Worm (Caenorhabditis elegans): ENCODE results near the gene F22B8.3.

The F22B8.3 gene

ce11 chrV:16060135-16060534 lies 30.6 kb upstream of the F22B8.3 start, which contains the start of gene F14H3.15:
F14H3.15 (minus strand) TSS chrV:16060235.
- TF ChIP-seq dao-5 (tag; optimal IDR thresholded peaks at IDR 0.05), result no peak
- TF ChIP-seq him-1 (tag; optimal IDR thresholded peaks at IDR 0.05), result no peak
- no peak for TF ChIP-seq W03F9.2 (tag; optimal IDR thresholded peaks at IDR 0.05)

ce11 chrV:16061993-16062392 lies 28.8 kb upstream of the F22B8.3 start, which contains the start of gene fbxa-100:
fbxa-100 (minus strand) TSS chrV:16062093.
- TF ChIP-seq dao-5 (tag; optimal IDR thresholded peaks at IDR 0.05) (no peak), him-1 (tag; optimal IDR thresholded peaks at IDR 0.05) (no peak), W03F9.2 (tag; optimal IDR thresholded peaks at IDR 0.05) (no peak)

ce11 chrV:16062788-16063187 lies 28.0 kb upstream of the F22B8.3 start, which contains the start of gene F14H3.14:
F14H3.14 (minus strand) TSS chrV:16062888.
- TF ChIP-seq dao-5 (tag; optimal IDR thresholded peaks at IDR 0.05), result no peak
- no peak for TF ChIP-seq him-1 (tag; optimal IDR thresholded peaks at IDR 0.05)

- TF ChIP-seq dao-5 (tag; optimal IDR thresholded peaks at IDR 0.05), result no peak
- no peak for TF ChIP-seq W03F9.2 (tag; optimal IDR thresholded peaks at IDR 0.05)
- no peak for TF ChIP-seq him-1 (tag; optimal IDR thresholded peaks at IDR 0.05)
Measured at ce11 chrV:16068938-16069337, 21.8 kb upstream of the F22B8.3 start, which contains the start of gene cyp-35D1. cyp-35D1 (plus strand) TSS chrV:16069238.

ce11 chrV:16071167-16071566 lies 19.6 kb upstream of the F22B8.3 start, which contains the start of gene nhr-176:
nhr-176 (plus strand) TSS chrV:16071325.
- TF ChIP-seq dao-5 (tag; optimal IDR thresholded peaks at IDR 0.05) (no peak), him-1 (tag; optimal IDR thresholded peaks at IDR 0.05) (no peak), W03F9.2 (tag; optimal IDR thresholded peaks at IDR 0.05) (no peak)

ce11 chrV:16073856-16074255 lies 16.9 kb upstream of the F22B8.3 start, which contains the start of gene srj-10:
srj-10 (minus strand) TSS chrV:16073956.
- TF ChIP-seq dao-5 (tag; optimal IDR thresholded peaks at IDR 0.05), result no peak
- TF ChIP-seq W03F9.2 (tag; optimal IDR thresholded peaks at IDR 0.05), result no peak
- no peak for TF ChIP-seq him-1 (tag; optimal IDR thresholded peaks at IDR 0.05)

- no peak for TF ChIP-seq dao-5 (tag; optimal IDR thresholded peaks at IDR 0.05)
- no peak for TF ChIP-seq W03F9.2 (tag; optimal IDR thresholded peaks at IDR 0.05)
- TF ChIP-seq him-1 (tag; optimal IDR thresholded peaks at IDR 0.05), result no peak
Measured at ce11 chrV:16075250-16075709, 15.5 kb upstream of the F22B8.3 start, which contains the start of the genes F14H3.12 and srj-29. F14H3.12 (minus strand) TSS chrV:16075323. srj-29 (plus strand) TSS chrV:16075659.

- TF ChIP-seq W03F9.2 (tag; optimal IDR thresholded peaks at IDR 0.05), result no peak
- TF ChIP-seq him-1 (tag; optimal IDR thresholded peaks at IDR 0.05), result no peak
- no peak for TF ChIP-seq dao-5 (tag; optimal IDR thresholded peaks at IDR 0.05)
Measured at ce11 chrV:16080039-16080438, 10.7 kb upstream of the F22B8.3 start.

- no peak for TF ChIP-seq W03F9.2 (tag; optimal IDR thresholded peaks at IDR 0.05)
- no peak for TF ChIP-seq dao-5 (tag; optimal IDR thresholded peaks at IDR 0.05)
- TF ChIP-seq him-1 (tag; optimal IDR thresholded peaks at IDR 0.05), result no peak
Measured at ce11 chrV:16080678-16081077, 10.1 kb upstream of the F22B8.3 start.

- TF ChIP-seq W03F9.2 (tag; optimal IDR thresholded peaks at IDR 0.05) (no peak), dao-5 (tag; optimal IDR thresholded peaks at IDR 0.05) (no peak), him-1 (tag; optimal IDR thresholded peaks at IDR 0.05) (no peak)
Measured at ce11 chrV:16094284-16094683, 3.5 kb downstream of the F22B8.3 start, which contains the start of gene F22B8.7. F22B8.7 (plus strand) TSS chrV:16094584.

ce11 chrV:16094862-16095261 lies 4.1 kb downstream of the F22B8.3 start:
- no peak for TF ChIP-seq dao-5 (tag; optimal IDR thresholded peaks at IDR 0.05)
- no peak for TF ChIP-seq him-1 (tag; optimal IDR thresholded peaks at IDR 0.05)
- no peak for TF ChIP-seq W03F9.2 (tag; optimal IDR thresholded peaks at IDR 0.05)

- TF ChIP-seq W03F9.2 (tag; optimal IDR thresholded peaks at IDR 0.05), result no peak
- no peak for TF ChIP-seq him-1 (tag; optimal IDR thresholded peaks at IDR 0.05)
- TF ChIP-seq dao-5 (tag; optimal IDR thresholded peaks at IDR 0.05), result no peak
Measured at ce11 chrV:16099441-16099840, 8.7 kb downstream of the F22B8.3 start, which contains the start of gene str-7. str-7 (minus strand) TSS chrV:16099541.

ce11 chrV:16100103-16100730 lies 9.4 kb downstream of the F22B8.3 start, which contains the start of gene cth-1:
cth-1 (plus strand) TSS chrV:16100680.
- TF ChIP-seq dao-5 (tag; optimal IDR thresholded peaks at IDR 0.05) (no peak), W03F9.2 (tag; optimal IDR thresholded peaks at IDR 0.05) (no peak), him-1 (tag; optimal IDR thresholded peaks at IDR 0.05) (no peak)

ce11 chrV:16103594-16103993 lies 12.8 kb downstream of the F22B8.3 start, which contains the start of gene argk-1:
argk-1 (plus strand) TSS chrV:16103894.
- TF ChIP-seq dao-5 (tag; optimal IDR thresholded peaks at IDR 0.05), result no peak
- no peak for TF ChIP-seq him-1 (tag; optimal IDR thresholded peaks at IDR 0.05)

Measured in whole organism, L4/young adult.